Worm (Caenorhabditis elegans) whole organism, late embryonic: ENCODE data around the gene fkb-6.

Experiments
- K02D7.2 ChIP-seq: sonication (generic microtip); optimal IDR thresholded peaks from 2 replicates; lab custom pipeline; 2017; ENCODE audit warnings: mild to moderate bottlenecking, missing genetic modification characterization, missing compliant biosample characterization
- ahr-1 ChIP-seq: sonication (generic microtip); optimal IDR thresholded peaks from 2 replicates; lab custom pipeline; 2016; ENCODE audit warnings: missing genetic modification characterization, missing compliant biosample characterization
- ceh-19 ChIP-seq: fragments of 200-800 bp; sonication (Bioruptor generic); optimal IDR thresholded peaks from 2 replicates; lab custom pipeline; 2018; ENCODE audit warnings: mild to moderate bottlenecking, missing genetic modification characterization, missing compliant biosample characterization
- ceh-6 ChIP-seq: fragments of 200-800 bp; sonication (Bioruptor generic); optimal IDR thresholded peaks from 2 replicates; lab custom pipeline; 2018; ENCODE audit warnings: mild to moderate bottlenecking, missing genetic modification characterization, missing compliant biosample characterization
- mec-3 ChIP-seq: sonication (generic microtip); optimal IDR thresholded peaks from 2 replicates; lab custom pipeline; 2016; ENCODE audit warnings: borderline replicate concordance, missing genetic modification characterization, missing compliant biosample characterization
- npax-4 ChIP-seq: sonication (generic microtip); optimal IDR thresholded peaks from 2 replicates; lab custom pipeline; 2016; ENCODE audit warnings: missing genetic modification characterization, missing compliant biosample characterization
- pat-9 ChIP-seq: fragments of 200-800 bp; sonication (Bioruptor generic); optimal IDR thresholded peaks from 2 replicates; lab custom pipeline; 2018; ENCODE audit warnings: mild to moderate bottlenecking, missing genetic modification characterization, moderate library complexity, missing compliant biosample characterization
- sdc-2 ChIP-seq: sonication (generic microtip); optimal IDR thresholded peaks from 2 replicates; lab custom pipeline; 2016; ENCODE audit warnings: missing genotype, missing genetic modification characterization, missing compliant biosample characterization
- ttx-3 ChIP-seq: sonication (generic microtip); optimal IDR thresholded peaks from 2 replicates; lab custom pipeline; 2016; ENCODE audit warnings: missing genetic modification reagents, missing genetic modification characterization, missing compliant biosample characterization

DNA sequence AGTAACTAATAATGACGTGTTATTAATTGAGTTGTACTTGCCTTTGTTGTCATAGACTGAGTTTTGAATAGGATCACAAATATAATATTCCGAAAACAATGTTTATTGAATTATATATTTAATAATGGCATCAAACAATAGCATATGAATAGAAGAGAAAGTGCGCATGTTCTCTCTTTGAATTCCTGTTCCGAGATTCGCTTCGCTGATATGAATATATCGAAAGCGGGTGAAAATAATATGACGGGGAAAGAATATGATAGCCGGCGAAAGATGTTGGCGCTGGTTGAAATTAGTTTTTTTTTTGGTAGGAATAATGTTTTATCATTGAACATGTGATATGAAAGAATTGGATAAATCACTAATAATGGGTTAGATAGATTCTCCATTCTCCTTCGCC lies 25.9 kb upstream of the fkb-6 start, which contains the start of gene T03D8.6:
- TF ChIP-seq mec-3 (no peak), K02D7.2 (tag; lab: Kevin White, UChicago) (no peak), ceh-19 (no peak), pat-9 (tag; lab: Kevin White, UChicago) (no peak), ceh-6 (GFP tag; lab: Kevin White, UChicago) (no peak), ttx-3 (tag; lab: Kevin White, UChicago) (no peak), ahr-1 (tag; lab: Kevin White, UChicago) (no peak), sdc-2 (no peak), npax-4 (tag; lab: Kevin White, UChicago) (no peak)
